Worm (Caenorhabditis elegans): ENCODE data around the gene F11E6.9.

DNA sequence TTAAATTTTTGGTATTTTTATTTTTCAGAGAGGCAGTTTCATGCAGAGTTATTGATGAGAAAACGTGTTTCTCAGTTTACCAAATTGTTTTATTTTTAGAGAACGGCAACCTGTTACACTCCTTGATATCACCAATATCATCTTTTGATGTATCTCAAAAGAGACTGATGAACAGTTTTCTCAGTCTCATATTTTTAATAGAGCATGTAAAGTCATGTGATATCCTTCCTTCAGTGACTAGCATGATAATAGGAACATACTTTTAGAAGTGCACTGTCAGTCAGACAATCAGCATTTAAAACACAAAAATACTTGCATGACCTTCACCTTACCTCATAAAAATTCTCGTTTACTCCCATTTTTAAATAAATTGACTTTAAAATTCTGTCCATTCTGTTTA is 32.6 kb downstream of the F11E6.9 start, which contains the start of gene F11E6.11:
- TF ChIP-seq pha-4 (tag; optimal IDR thresholded peaks at IDR 0.05) = no peak
- no peak for TF ChIP-seq sptf-1 (tag; optimal IDR thresholded peaks at IDR 0.05)
- no peak for TF ChIP-seq bed-3 (GFP tag; optimal IDR thresholded peaks at IDR 0.05)
- no peak for TF ChIP-seq ztf-11 (tag; optimal IDR thresholded peaks at IDR 0.05)
- no peak for TF ChIP-seq ceh-83 (GFP tag; optimal IDR thresholded peaks at IDR 0.05)
- no peak for TF ChIP-seq ces-1 (GFP tag; optimal IDR thresholded peaks at IDR 0.05)
- no peak for TF ChIP-seq drap-1 (GFP tag; optimal IDR thresholded peaks at IDR 0.05)
- TF ChIP-seq nhr-237 (tag; optimal IDR thresholded peaks at IDR 0.05) = no peak
- no peak for TF ChIP-seq mab-5 (tag; optimal IDR thresholded peaks at IDR 0.05)
